Worm (Caenorhabditis elegans) whole organism, young adult: ENCODE results near the gene D2024.4.

Experiments
- B0035.1 ChIP-seq: sonication (generic microtip); optimal IDR thresholded peaks from 2 replicates; lab custom pipeline; 2016; ENCODE audit warnings: missing genetic modification characterization, mild to moderate bottlenecking, missing compliant biosample characterization, missing genotype, missing genetic modification reagents
- B0261.1 ChIP-seq: sonication (generic microtip); optimal IDR thresholded peaks from 2 replicates; lab custom pipeline; 2016; ENCODE audit warnings: mild to moderate bottlenecking, missing genetic modification characterization, moderate library complexity, missing compliant biosample characterization
- B0336.3 ChIP-seq: fragments of 200-800 bp; sonication (Bioruptor generic); IDR thresholded peaks from 2 replicates; pipeline ENCODE4 v1.3.6; 2022; ENCODE audit warnings: missing genetic modification characterization, missing compliant biosample characterization
- C06A6.2 ChIP-seq: fragments of 200-800 bp; sonication (Bioruptor generic); conservative IDR thresholded peaks from 2 replicates; pipeline ENCODE4 v1.3.6; 2022; ENCODE audit warnings: missing genetic modification characterization, missing compliant biosample characterization
- F23B12.7 ChIP-seq: sonication (generic microtip); optimal IDR thresholded peaks from 2 replicates; lab custom pipeline; 2017; ENCODE audit warnings: missing genetic modification characterization, mild to moderate bottlenecking, missing compliant biosample characterization, antibody characterized with exemption, moderate library complexity; ENCODE audit not compliant: insufficient read depth
- F37B4.10 ChIP-seq: fragments of 200-800 bp; sonication (Bioruptor generic); IDR thresholded peaks from 2 replicates; pipeline ENCODE4 v1.3.6; 2022; ENCODE audit warnings: missing genetic modification characterization, missing compliant biosample characterization
- F52B5.7 ChIP-seq: sonication (generic microtip); optimal IDR thresholded peaks from 2 replicates; lab custom pipeline; 2016; ENCODE audit warnings: mild to moderate bottlenecking, missing genetic modification characterization, missing compliant biosample characterization
- Y53G8AR.9 ChIP-seq: fragments of 200-800 bp; sonication (Bioruptor generic); conservative IDR thresholded peaks from 2 replicates; pipeline ENCODE4 v1.3.6; 2022; ENCODE audit warnings: missing genetic modification reagents, missing genetic modification characterization, missing compliant biosample characterization
- Y56A3A.18 ChIP-seq: fragments of 200-800 bp; sonication (Bioruptor generic); IDR thresholded peaks from 2 replicates; pipeline ENCODE4 v1.3.6; 2022; ENCODE audit warnings: missing genetic modification reagents, missing genetic modification characterization, missing compliant biosample characterization
- ZK185.1 ChIP-seq: sonication (generic microtip); optimal IDR thresholded peaks from 2 replicates; lab custom pipeline; 2016; ENCODE audit warnings: mild to moderate bottlenecking, missing genetic modification characterization, missing compliant biosample characterization; ENCODE audit not compliant: poor library complexity, severe bottlenecking
- aptf-2 ChIP-seq: fragments of 200-800 bp; sonication (Bioruptor generic); conservative IDR thresholded peaks from 2 replicates; pipeline ENCODE4 v1.3.6; 2022; ENCODE audit warnings: missing genetic modification reagents, missing genetic modification characterization, missing compliant biosample characterization
- atf-7 ChIP-seq: sonication (generic microtip); optimal IDR thresholded peaks from 2 replicates; lab custom pipeline; 2017; ENCODE audit warnings: mild to moderate bottlenecking, missing genetic modification characterization, missing compliant biosample characterization
- attf-3 ChIP-seq: fragments of 200-800 bp; sonication (Bioruptor generic); conservative IDR thresholded peaks from 2 replicates; pipeline ENCODE4 v1.3.6; 2022; ENCODE audit warnings: missing genetic modification reagents, missing genetic modification characterization, missing compliant biosample characterization
- attf-5 ChIP-seq: fragments of 200-800 bp; sonication (Bioruptor generic); optimal IDR thresholded peaks from 2 replicates; lab custom pipeline; 2018; ENCODE audit warnings: mild to moderate bottlenecking, missing genetic modification characterization, missing compliant biosample characterization
- attf-6 ChIP-seq: fragments of 200-800 bp; sonication (Bioruptor generic); IDR thresholded peaks from 2 replicates; pipeline ENCODE4 v1.3.6; 2022; ENCODE audit warnings: missing genetic modification reagents, missing genetic modification characterization, missing compliant biosample characterization
- cebp-1 ChIP-seq, 2 experiments: fragments of 200-800 bp in 1 of 2; sonication (Bioruptor generic) in 1 of 2; sonication (generic microtip) in 1 of 2; IDR thresholded peaks in 1 of 2; optimal IDR thresholded peaks in 1 of 2; 2 replicates each; pipeline versions ENCODE4 v1.3.6 to Lab custom; 2017 to 2022; ENCODE audit warnings: missing compliant biosample characterization in 2 of 2, missing genetic modification characterization in 2 of 2, mild to moderate bottlenecking in 1 of 2, missing genetic modification reagents in 1 of 2, moderate library complexity in 1 of 2
- ceh-79 ChIP-seq: sonication (generic microtip); optimal IDR thresholded peaks from 2 replicates; lab custom pipeline; 2017; ENCODE audit warnings: mild to moderate bottlenecking, missing genetic modification characterization, missing compliant biosample characterization
- dox-1 ChIP-seq: fragments of 200-800 bp; sonication (Bioruptor generic); IDR thresholded peaks from 2 replicates; pipeline ENCODE4 v1.3.6; 2022; ENCODE audit warnings: missing genetic modification reagents, missing genetic modification characterization, missing compliant biosample characterization
- dpff-1 ChIP-seq: sonication (generic microtip); optimal IDR thresholded peaks from 2 replicates; lab custom pipeline; 2017; ENCODE audit warnings: mild to moderate bottlenecking, missing genetic modification characterization, missing compliant biosample characterization
- fkh-3 ChIP-seq: sonication (generic microtip); optimal IDR thresholded peaks from 2 replicates; lab custom pipeline; 2016; ENCODE audit warnings: mild to moderate bottlenecking, missing genetic modification characterization, missing compliant biosample characterization
- hsf-1 ChIP-seq: fragments of 200-800 bp; sonication (Bioruptor generic); IDR thresholded peaks from 2 replicates; pipeline ENCODE4 v1.3.6; 2022; ENCODE audit warnings: missing genetic modification reagents, missing genetic modification characterization, missing compliant biosample characterization
- lsy-27 ChIP-seq: sonication (generic microtip); optimal IDR thresholded peaks from 2 replicates; lab custom pipeline; 2017; ENCODE audit warnings: missing genetic modification characterization, mild to moderate bottlenecking, missing compliant biosample characterization, antibody characterized with exemption, missing genotype, borderline replicate concordance; ENCODE audit not compliant: insufficient read depth
- madf-6 ChIP-seq: fragments of 200-800 bp; sonication (Bioruptor generic); IDR thresholded peaks from 2 replicates; pipeline ENCODE4 v1.3.6; 2022; ENCODE audit warnings: missing genetic modification reagents, missing genetic modification characterization, missing compliant biosample characterization
- mcd-1 ChIP-seq: fragments of 200-800 bp; sonication (Bioruptor generic); IDR thresholded peaks from 2 replicates; pipeline ENCODE4 v1.3.6; 2022; ENCODE audit warnings: missing genetic modification reagents, missing genetic modification characterization, missing compliant biosample characterization
- mes-4 ChIP-seq: sonication (generic microtip); optimal IDR thresholded peaks from 2 replicates; lab custom pipeline; 2016; ENCODE audit warnings: missing genotype, missing genetic modification characterization, missing compliant biosample characterization
- mxl-1 ChIP-seq: sonication (generic microtip); optimal IDR thresholded peaks from 2 replicates; lab custom pipeline; 2016; ENCODE audit warnings: missing genetic modification characterization, missing compliant biosample characterization
- nhr-27 ChIP-seq: fragments of 200-800 bp; sonication (Bioruptor generic); optimal IDR thresholded peaks from 2 replicates; lab custom pipeline; 2018; ENCODE audit warnings: mild to moderate bottlenecking, missing genetic modification characterization, moderate library complexity, missing compliant biosample characterization
- rpc-1 ChIP-seq, 2 experiments: fragments of 150-350 bp in 1 of 2; sonication (generic microtip) in 1 of 2; optimal IDR thresholded peaks; 2 replicates each; lab custom pipeline; 2014 to 2018; ENCODE audit warnings: missing biosample characterization in 1 of 2, missing genetic modification characterization in 1 of 2, missing genetic modification reagents in 1 of 2, missing genotype in 1 of 2
- sea-2 ChIP-seq: fragments of 200-800 bp; sonication (Bioruptor generic); IDR thresholded peaks from 2 replicates; pipeline ENCODE4 v1.3.6; 2022; ENCODE audit warnings: missing genetic modification characterization, missing compliant biosample characterization
- snpc-1.1 ChIP-seq: sonication (generic microtip); optimal IDR thresholded peaks from 2 replicates; lab custom pipeline; 2017; ENCODE audit warnings: missing genetic modification characterization, mild to moderate bottlenecking, missing compliant biosample characterization, antibody characterized with exemption, moderate library complexity, missing genotype, missing genetic modification reagents; ENCODE audit not compliant: insufficient read depth
- snpc-3.4 ChIP-seq: sonication (generic microtip); optimal IDR thresholded peaks from 2 replicates; lab custom pipeline; 2017; ENCODE audit warnings: missing genetic modification characterization, mild to moderate bottlenecking, missing compliant biosample characterization, antibody characterized with exemption, moderate library complexity, missing genotype, missing genetic modification reagents
- snpc-4 ChIP-seq, 5 experiments: fragments of 150-350 bp in 1 of 5; sonication (generic microtip) in 4 of 5; optimal IDR thresholded peaks; 2 replicates each; lab custom pipeline; 2014 to 2018; ENCODE audit warnings: missing genetic modification characterization in 5 of 5, missing biosample characterization in 3 of 5, antibody characterized with exemption in 2 of 5, mild to moderate bottlenecking in 2 of 5, missing compliant biosample characterization in 2 of 5, missing genotype in 2 of 5, moderate library complexity in 2 of 5, missing genetic modification reagents in 1 of 5
- sptf-2 ChIP-seq: fragments of 200-800 bp; sonication (Bioruptor generic); optimal IDR thresholded peaks from 2 replicates; lab custom pipeline; 2018; ENCODE audit warnings: mild to moderate bottlenecking, missing genetic modification characterization, missing compliant biosample characterization
- tbx-9 ChIP-seq: sonication (generic microtip); optimal IDR thresholded peaks from 2 replicates; lab custom pipeline; 2016; ENCODE audit warnings: borderline replicate concordance, missing genetic modification characterization, inconsistent platforms, missing compliant biosample characterization
- unc-130 ChIP-seq: sonication (generic microtip); optimal IDR thresholded peaks from 2 replicates; lab custom pipeline; 2016; ENCODE audit warnings: missing genetic modification reagents, missing genetic modification characterization, missing compliant biosample characterization
- zfh-2 ChIP-seq: fragments of 200-800 bp; sonication (Bioruptor generic); conservative IDR thresholded peaks from 2 replicates; pipeline ENCODE4 v1.3.6; 2022; ENCODE audit warnings: missing genetic modification reagents, missing genetic modification characterization, missing compliant biosample characterization
- zim-3 ChIP-seq: sonication (generic microtip); optimal IDR thresholded peaks from 2 replicates; lab custom pipeline; 2017; ENCODE audit warnings: mild to moderate bottlenecking, missing genetic modification characterization, moderate library complexity, missing compliant biosample characterization
- ztf-28 ChIP-seq: fragments of 200-800 bp; sonication (Bioruptor generic); IDR thresholded peaks from 2 replicates; pipeline ENCODE4 v1.3.6; 2022; ENCODE audit warnings: missing genetic modification reagents, missing genetic modification characterization, missing compliant biosample characterization

The D2024.4 gene

ce11 chrIV:7240564-7240963 is 9.5 kb downstream of the D2024.4 start:
- peak; percentile 58; the same call in 1 of the 2 replicates for TF ChIP-seq hsf-1 (GFP tag; lab: Robert Waterston, UW)
- no peak for TF ChIP-seq fkh-3
- TF ChIP-seq lsy-27 (tag; lab: Kevin White, UChicago), result no peak
- peak; percentile 59 for TF ChIP-seq F52B5.7 (tag; lab: Kevin White, UChicago)
- TF ChIP-seq Y53G8AR.9, result 0 out of 2 replicates have a peak, but pooled peaks have one; percentile 45
- TF ChIP-seq snpc-3.4, result no peak
- TF ChIP-seq cebp-1 (GFP tag; IDR thresholded peaks at IDR 0.05; lab: Robert Waterston, UW), result no peak
- TF ChIP-seq cebp-1 (tag; optimal IDR thresholded peaks at IDR 0.05; lab: Kevin White, UChicago), result peak; percentile 27
- TF ChIP-seq zim-3 (tag; lab: Kevin White, UChicago), result no peak
- no peak for TF ChIP-seq mes-4 (tag; lab: Kevin White, UChicago)
- peak; percentile 18; the same call in 1 of the 2 replicates for TF ChIP-seq madf-6 (GFP tag; lab: Robert Waterston, UW)
- TF ChIP-seq snpc-4 (GFP tag; optimal IDR thresholded peaks at IDR 0.05; lab: Kevin White, UChicago), result no peak
- TF ChIP-seq snpc-4 (tag; optimal IDR thresholded peaks at IDR 0.05; lab: Kevin White, UChicago), result peak in 1 of 4 experiments; percentile 29
- TF ChIP-seq aptf-2 (GFP tag; lab: Robert Waterston, UW), result no peak
- TF ChIP-seq B0261.1, result no peak
- TF ChIP-seq Y56A3A.18 (GFP tag; lab: Robert Waterston, UW), result no peak
- no peak for TF ChIP-seq nhr-27
- no peak for TF ChIP-seq B0035.1 (tag; lab: Kevin White, UChicago)
- no peak for TF ChIP-seq ceh-79 (tag; lab: Kevin White, UChicago)
- TF ChIP-seq atf-7, result no peak
- peak; percentile 53 for TF ChIP-seq dpff-1 (tag; lab: Kevin White, UChicago)

ce11 chrIV:7242220-7242789 is 11.3 kb downstream of the D2024.4 start, which contains the start of gene gstk-2:
TSS of gene gstk-2 (minus strand) at chrIV:7242270.
- TF ChIP-seq attf-6 (GFP tag; lab: Robert Waterston, UW) (no peak), mcd-1 (GFP tag; lab: Robert Waterston, UW) (no peak), F37B4.10 (GFP tag; lab: Robert Waterston, UW) (no peak), attf-3 (GFP tag; lab: Robert Waterston, UW) (no peak), unc-130 (GFP tag; lab: Kevin White, UChicago) (no peak), C06A6.2 (GFP tag; lab: Robert Waterston, UW) (no peak), mxl-1 (tag; lab: Kevin White, UChicago) (no peak), zfh-2 (GFP tag; lab: Robert Waterston, UW) (no peak), rpc-1 (optimal IDR thresholded peaks at IDR 0.05; lab: Kevin White, UChicago) (no peak), rpc-1 (tag; optimal IDR thresholded peaks at IDR 0.05; lab: Kevin White, UChicago) (no peak), madf-6 (GFP tag; lab: Robert Waterston, UW) (no peak), tbx-9 (tag; lab: Kevin White, UChicago) (no peak), F23B12.7 (tag; lab: Kevin White, UChicago) (no peak), dox-1 (GFP tag; lab: Robert Waterston, UW) (no peak), sptf-2 (GFP tag; lab: Kevin White, UChicago) (no peak), snpc-1.1 (tag; lab: Kevin White, UChicago) (no peak), ZK185.1 (tag; lab: Kevin White, UChicago) (no peak), B0336.3 (GFP tag; lab: Robert Waterston, UW) (no peak), sea-2 (GFP tag; lab: Robert Waterston, UW) (no peak), attf-5 (GFP tag; lab: Kevin White, UChicago) (no peak), ztf-28 (GFP tag; lab: Robert Waterston, UW) (no peak)
